Worm (Caenorhabditis elegans): ENCODE data around the gene R11G10.3.
A peak's percentile ranks its signal among the peaks of the same experiment; 100 is the strongest.

The R11G10.3 gene

ce11 chrV:13556746-13557145, 33.5 kb downstream of the R11G10.3 start, which contains the start of gene cav-2 (continued):
- TF ChIP-seq pqm-1 (tag; optimal IDR thresholded peaks at IDR 0.05), result peak; percentile 86
- no peak for TF ChIP-seq hlh-15 (tag; optimal IDR thresholded peaks at IDR 0.05)
- peak; percentile 65 for TF ChIP-seq rnt-1 (tag; optimal IDR thresholded peaks at IDR 0.05)
- TF ChIP-seq mec-3 (tag; optimal IDR thresholded peaks at IDR 0.05; ENCODE audit: borderline replicate concordance), result peak; percentile 80
- peak; percentile 41 for TF ChIP-seq fax-1 (tag; optimal IDR thresholded peaks at IDR 0.05)
- TF ChIP-seq hlh-8 (tag; optimal IDR thresholded peaks at IDR 0.05), result peak; percentile 55
- TF ChIP-seq madf-2 (tag; optimal IDR thresholded peaks at IDR 0.05), result no peak
- no peak for TF ChIP-seq sox-2 (GFP tag; IDR thresholded peaks at IDR 0.05)
- no peak for TF ChIP-seq Y22D7AL.16 (tag; optimal IDR thresholded peaks at IDR 0.05)
- TF ChIP-seq pag-3 (tag; optimal IDR thresholded peaks at IDR 0.05; ENCODE audit: borderline replicate concordance), result no peak
- TF ChIP-seq ahr-1 (tag; optimal IDR thresholded peaks at IDR 0.05), result no peak
- peak; percentile 68 for TF ChIP-seq zip-5 (tag; optimal IDR thresholded peaks at IDR 0.05)
- no peak for TF ChIP-seq ceh-45 (GFP tag; IDR thresholded peaks at IDR 0.05)
- TF ChIP-seq ceh-24 (tag; optimal IDR thresholded peaks at IDR 0.05), result no peak
- no peak for TF ChIP-seq hlh-30 (tag; optimal IDR thresholded peaks at IDR 0.05; ENCODE audit: insufficient read depth)

ce11 chrV:13559978-13560377, 36.7 kb downstream of the R11G10.3 start, which contains the start of gene C56A3.8:
TSS of gene C56A3.8 (plus strand) at chrV:13560278.
- no peak for TF ChIP-seq unc-3 (GFP tag; conservative IDR thresholded peaks at IDR 0.05)
- TF ChIP-seq unc-3 (tag; optimal IDR thresholded peaks at IDR 0.05), result no peak
- TF ChIP-seq pros-1 (tag; optimal IDR thresholded peaks at IDR 0.05), result no peak
- TF ChIP-seq ama-1 (optimal IDR thresholded peaks at IDR 0.05), result no peak
- no peak for TF ChIP-seq nhr-232 (tag; optimal IDR thresholded peaks at IDR 0.05)
- TF ChIP-seq ceh-31 (tag; optimal IDR thresholded peaks at IDR 0.05), result no peak
- no peak for TF ChIP-seq sox-4 (tag; optimal IDR thresholded peaks at IDR 0.05)
- no peak for TF ChIP-seq odd-2 (tag; optimal IDR thresholded peaks at IDR 0.05)
- TF ChIP-seq F13H6.1 (tag; optimal IDR thresholded peaks at IDR 0.05), result no peak
- no peak for TF ChIP-seq sox-2 (GFP tag; IDR thresholded peaks at IDR 0.05)
- no peak for TF ChIP-seq hlh-8 (tag; optimal IDR thresholded peaks at IDR 0.05)
- no peak for TF ChIP-seq ceh-19 (GFP tag; optimal IDR thresholded peaks at IDR 0.05)
- TF ChIP-seq ceh-22 (tag; optimal IDR thresholded peaks at IDR 0.05), result no peak
- no peak for TF ChIP-seq ceh-6 (GFP tag; optimal IDR thresholded peaks at IDR 0.05)
- no peak for TF ChIP-seq madf-2 (tag; optimal IDR thresholded peaks at IDR 0.05)
- no peak for TF ChIP-seq fkh-6 (tag; optimal IDR thresholded peaks at IDR 0.05)
- no peak for TF ChIP-seq hlh-15 (tag; optimal IDR thresholded peaks at IDR 0.05)
- no peak for TF ChIP-seq elt-2 (tag; optimal IDR thresholded peaks at IDR 0.05)

ce11 chrV:13562748-13563147, 39.5 kb downstream of the R11G10.3 start:
- no peak for TF ChIP-seq ceh-9 (tag; optimal IDR thresholded peaks at IDR 0.05)
- TF ChIP-seq ceh-19 (GFP tag; optimal IDR thresholded peaks at IDR 0.05), result no peak
- TF ChIP-seq tbx-7 (tag; optimal IDR thresholded peaks at IDR 0.05), result no peak

- TF ChIP-seq fkh-6 (tag; optimal IDR thresholded peaks at IDR 0.05) (no peak), ahr-1 (tag; optimal IDR thresholded peaks at IDR 0.05) (no peak), ceh-45 (GFP tag; IDR thresholded peaks at IDR 0.05) (no peak), hlh-15 (tag; optimal IDR thresholded peaks at IDR 0.05) (no peak), dmd-4 (tag; optimal IDR thresholded peaks at IDR 0.05; ENCODE audit: borderline replicate concordance) (no peak)
Observed at ce11 chrV:13563841-13564240, 40.5 kb downstream of the R11G10.3 start, which contains the start of gene grl-17. TSS of gene grl-17 (minus strand) at chrV:13563941.

ce11 chrV:13565197-13565596, 41.9 kb downstream of the R11G10.3 start:
- TF ChIP-seq ceh-45 (GFP tag; IDR thresholded peaks at IDR 0.05), result no peak
- TF ChIP-seq ceh-31 (tag; optimal IDR thresholded peaks at IDR 0.05), result peak; percentile 49
- TF ChIP-seq ceh-18 (tag; optimal IDR thresholded peaks at IDR 0.05), result peak; percentile 51
- no peak for TF ChIP-seq ama-1 (optimal IDR thresholded peaks at IDR 0.05)
- no peak for TF ChIP-seq Y22D7AL.16 (tag; optimal IDR thresholded peaks at IDR 0.05)
- TF ChIP-seq pax-1 (tag; optimal IDR thresholded peaks at IDR 0.05), result no peak
- TF ChIP-seq che-1 (tag; optimal IDR thresholded peaks at IDR 0.05), result no peak
- no peak for TF ChIP-seq unc-86 (tag; optimal IDR thresholded peaks at IDR 0.05)
- no peak for TF ChIP-seq ceh-2 (tag; optimal IDR thresholded peaks at IDR 0.05)
- peak; percentile 64 for TF ChIP-seq elt-2 (tag; optimal IDR thresholded peaks at IDR 0.05)
- no peak for TF ChIP-seq fkh-10 (GFP tag; optimal IDR thresholded peaks at IDR 0.05)
- peak; percentile 12 for TF ChIP-seq ceh-22 (tag; optimal IDR thresholded peaks at IDR 0.05)
- TF ChIP-seq ref-2 (tag; optimal IDR thresholded peaks at IDR 0.05), result no peak
- TF ChIP-seq unc-42 (tag; optimal IDR thresholded peaks at IDR 0.05), result peak; percentile 5
- TF ChIP-seq mec-3 (tag; optimal IDR thresholded peaks at IDR 0.05; ENCODE audit: borderline replicate concordance), result no peak
- no peak for TF ChIP-seq nhr-232 (tag; optimal IDR thresholded peaks at IDR 0.05)
- peak; percentile 67 for TF ChIP-seq nfya-1 (tag; optimal IDR thresholded peaks at IDR 0.05)
- no peak for TF ChIP-seq hlh-13 (GFP tag; optimal IDR thresholded peaks at IDR 0.05)
- no peak for TF ChIP-seq hlh-8 (tag; optimal IDR thresholded peaks at IDR 0.05)
- TF ChIP-seq tbx-2 (tag; optimal IDR thresholded peaks at IDR 0.05), result peak; percentile 26
- TF ChIP-seq K02D7.2 (tag; optimal IDR thresholded peaks at IDR 0.05), result no peak
- peak; percentile 94 for TF ChIP-seq hlh-30 (tag; optimal IDR thresholded peaks at IDR 0.05; ENCODE audit: insufficient read depth)
- no peak for TF ChIP-seq hlh-15 (tag; optimal IDR thresholded peaks at IDR 0.05)
- TF ChIP-seq madf-2 (tag; optimal IDR thresholded peaks at IDR 0.05), result no peak
- TF ChIP-seq rnt-1 (tag; optimal IDR thresholded peaks at IDR 0.05), result no peak

All from whole organism, late embryonic.